Fruit fly (Drosophila melanogaster) whole organism: ENCODE measurements around the gene CG13654.

Experiments
- CG8478 ChIP-seq: fragments of >200 bp; optimal IDR thresholded peaks from 2 replicates; lab custom pipeline; 2018; ENCODE audit warnings: inconsistent platforms
- Dll ChIP-seq: fragments of >200 bp; optimal IDR thresholded peaks from 2 replicates; lab custom pipeline; 2017
- EcR ChIP-seq, 2 experiments: fragments of >200 bp; optimal IDR thresholded peaks; 2 replicates each; lab custom pipeline; 2017; ENCODE audit warnings: missing biosample characterization in 2 of 2, missing genetic modification characterization in 2 of 2, missing genetic modification reagents in 2 of 2
- pan ChIP-seq: fragments of >200 bp; optimal IDR thresholded peaks from 2 replicates; lab custom pipeline; 2017
- psq ChIP-seq: fragments of >200 bp; optimal IDR thresholded peaks from 2 replicates; lab custom pipeline; 2017
- usp ChIP-seq: fragments of >200 bp; optimal IDR thresholded peaks from 2 replicates; lab custom pipeline; 2017; ENCODE audit warnings: missing biosample characterization, missing genetic modification characterization, mixed read lengths

The CG13654 gene

DNA sequence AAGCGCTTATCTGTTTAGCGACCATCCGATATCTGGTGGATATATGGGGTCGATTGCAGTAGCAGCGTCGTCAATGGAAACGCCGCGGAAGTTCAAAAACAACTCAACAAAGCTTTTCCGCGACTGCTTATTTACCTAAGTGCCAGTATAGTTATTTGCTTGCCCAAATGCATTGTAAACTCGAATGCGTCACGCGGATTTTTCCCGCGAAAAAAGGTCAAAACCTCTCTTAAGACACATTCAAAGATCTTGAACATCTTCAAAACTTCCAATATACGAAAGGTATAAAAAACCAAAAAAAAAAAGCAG, 9.1 kb downstream of the CG13654 start:
- no peak for TF ChIP-seq usp (GFP tag; lab: Kevin White, UChicago)

DNA sequence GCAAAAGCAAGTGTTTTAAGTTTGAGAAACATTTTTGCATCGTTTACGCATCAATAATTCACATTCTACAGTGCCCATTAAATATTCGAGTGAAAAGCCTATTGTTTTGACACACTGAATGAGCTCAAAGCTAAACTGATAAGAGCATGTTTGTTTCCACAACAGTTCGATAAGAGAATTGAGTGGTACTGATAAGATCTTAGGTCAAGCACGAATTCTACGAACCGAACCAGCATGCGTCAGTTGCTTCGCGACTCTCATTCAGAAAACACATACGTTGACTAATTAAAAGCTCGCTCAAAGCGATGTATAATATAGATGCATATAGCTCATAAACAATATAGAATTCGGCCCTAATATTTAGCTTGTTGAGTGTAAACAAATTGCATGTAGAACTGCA, 9.6 kb downstream of the CG13654 start:
- TF ChIP-seq EcR (GFP tag; optimal IDR thresholded peaks at IDR 0.05; lab: Kevin White, UChicago), result no peak
- no peak for TF ChIP-seq usp (GFP tag; lab: Kevin White, UChicago)
- no peak for TF ChIP-seq pan (lab: Kevin White, UChicago)
- no peak for TF ChIP-seq psq (lab: Kevin White, UChicago)
- no peak for TF ChIP-seq CG8478 (lab: Kevin White, UChicago)
- no peak for TF ChIP-seq Dll (lab: Kevin White, UChicago)

DNA sequence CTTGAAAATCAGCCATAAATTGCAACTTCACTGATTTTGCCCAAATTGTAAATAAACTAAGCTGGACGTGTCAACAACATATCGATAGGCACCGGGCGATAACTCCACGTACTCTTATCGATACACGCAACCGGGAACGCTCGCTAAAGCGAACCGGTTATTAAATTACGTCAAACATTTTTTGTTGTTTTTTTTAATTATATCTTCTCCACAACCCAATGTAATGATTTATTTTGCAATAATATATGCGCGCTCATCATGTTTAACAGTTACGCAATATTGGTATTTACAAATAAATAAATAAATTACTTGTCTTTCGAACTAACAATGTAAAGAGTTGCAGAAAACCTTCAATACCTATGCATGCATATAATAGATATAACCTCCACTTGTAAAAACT, 15.5 kb downstream of the CG13654 start, which contains the start of gene Saysd1:
Gene Saysd1, minus strand, starts transcription at position 66 of the 400 bp plus-strand sequence.
- no peak for TF ChIP-seq Dll (lab: Kevin White, UChicago)
- TF ChIP-seq usp (GFP tag; lab: Kevin White, UChicago), result no peak
- no peak for TF ChIP-seq EcR (GFP tag; optimal IDR thresholded peaks at IDR 0.05; lab: Kevin White, UChicago)
- TF ChIP-seq pan (lab: Kevin White, UChicago), result no peak
- no peak for TF ChIP-seq CG8478 (lab: Kevin White, UChicago)
- TF ChIP-seq psq (lab: Kevin White, UChicago), result no peak

DNA sequence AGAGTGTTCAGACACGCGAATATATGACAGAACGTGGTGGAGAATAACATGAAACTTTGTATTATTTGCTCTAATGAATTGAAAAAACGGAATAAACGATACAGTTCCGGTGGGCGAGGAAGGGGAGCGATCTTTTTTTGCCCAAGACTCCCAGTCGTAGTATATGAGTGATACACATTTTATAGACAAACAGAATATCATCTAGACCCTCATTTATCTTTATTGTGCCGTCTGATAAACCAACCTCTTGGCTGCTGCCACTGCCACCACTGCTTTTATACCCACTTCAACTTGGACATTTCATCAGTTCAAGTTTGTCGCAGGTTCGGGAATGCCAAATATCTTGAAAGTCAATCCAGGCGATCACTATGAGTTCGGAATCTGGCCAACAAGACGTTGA, 16.4 kb downstream of the CG13654 start, which contains the start of gene CG31106:
Gene CG31106, plus strand, starts transcription at position 301 of the 400 bp plus-strand sequence.
- TF ChIP-seq pan (lab: Kevin White, UChicago) (no peak), psq (lab: Kevin White, UChicago) (no peak), Dll (lab: Kevin White, UChicago) (no peak), EcR (GFP tag; optimal IDR thresholded peaks at IDR 0.05; lab: Kevin White, UChicago) (no peak), CG8478 (lab: Kevin White, UChicago) (no peak), usp (GFP tag; lab: Kevin White, UChicago) (no peak)

DNA sequence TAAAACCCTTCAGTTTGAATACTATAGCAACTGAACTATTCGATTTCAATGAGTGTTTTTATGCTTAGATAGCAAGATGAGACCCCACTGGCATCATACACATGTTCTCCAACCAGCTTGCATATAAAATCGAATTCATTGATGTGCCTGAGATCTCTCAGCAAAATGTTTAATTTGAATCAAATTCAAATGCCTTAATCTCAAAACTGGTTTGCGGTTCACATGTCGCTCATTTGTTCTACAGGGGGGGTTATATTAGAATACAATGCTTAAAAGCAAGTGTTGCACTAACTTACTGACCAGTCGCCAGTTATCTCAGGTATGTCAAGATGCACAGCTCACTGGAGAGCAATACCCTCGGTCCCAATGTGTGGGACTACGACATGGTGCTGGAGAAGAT, 19.4 kb downstream of the CG13654 start, which contains the start of gene CG31103:
Gene CG31103, plus strand, starts transcription at position 301 of the 400 bp plus-strand sequence.
- no peak for TF ChIP-seq pan (lab: Kevin White, UChicago)
- no peak for TF ChIP-seq Dll (lab: Kevin White, UChicago)
- TF ChIP-seq psq (lab: Kevin White, UChicago), result no peak
- TF ChIP-seq CG8478 (lab: Kevin White, UChicago), result no peak
- TF ChIP-seq EcR (GFP tag; optimal IDR thresholded peaks at IDR 0.05; lab: Kevin White, UChicago), result no peak
- TF ChIP-seq usp (GFP tag; lab: Kevin White, UChicago), result no peak

DNA sequence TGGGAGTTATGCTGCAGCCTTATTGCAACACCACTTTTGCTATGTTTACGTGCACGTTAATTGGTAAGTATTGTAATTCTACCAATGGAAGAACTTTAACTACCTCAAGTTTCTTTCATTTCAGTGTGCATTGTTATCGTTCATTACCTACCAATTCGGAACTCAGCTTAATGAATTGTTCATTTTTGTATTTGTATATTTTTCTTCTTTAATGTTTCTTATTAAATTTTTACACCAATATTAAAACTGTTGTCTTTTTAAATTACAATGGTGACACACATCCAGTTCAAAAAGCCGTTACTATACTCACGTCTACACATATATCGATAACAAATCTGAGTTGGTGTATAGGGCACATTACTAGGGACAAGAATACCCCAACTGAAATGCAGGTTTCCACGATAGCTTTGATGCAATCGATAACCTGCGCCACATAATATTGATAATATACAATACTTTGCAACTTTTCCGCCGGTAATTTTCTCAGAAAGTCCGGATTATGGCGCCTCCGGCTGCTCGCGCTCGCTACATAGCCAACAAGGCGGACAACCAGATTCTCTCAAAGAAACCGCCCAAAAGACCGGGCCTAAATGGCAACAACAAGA, 21.7 kb downstream of the CG13654 start, which contains the start of gene Alg9:
Gene Alg9, plus strand, starts transcription at position 387 of the 605 bp plus-strand sequence.
- TF ChIP-seq EcR (GFP tag; optimal IDR thresholded peaks at IDR 0.05; lab: Kevin White, UChicago), result no peak
- no peak for TF ChIP-seq usp (GFP tag; lab: Kevin White, UChicago)
- no peak for TF ChIP-seq psq (lab: Kevin White, UChicago)
- TF ChIP-seq pan (lab: Kevin White, UChicago), result no peak
- no peak for TF ChIP-seq Dll (lab: Kevin White, UChicago)
- TF ChIP-seq CG8478 (lab: Kevin White, UChicago), result no peak

DNA sequence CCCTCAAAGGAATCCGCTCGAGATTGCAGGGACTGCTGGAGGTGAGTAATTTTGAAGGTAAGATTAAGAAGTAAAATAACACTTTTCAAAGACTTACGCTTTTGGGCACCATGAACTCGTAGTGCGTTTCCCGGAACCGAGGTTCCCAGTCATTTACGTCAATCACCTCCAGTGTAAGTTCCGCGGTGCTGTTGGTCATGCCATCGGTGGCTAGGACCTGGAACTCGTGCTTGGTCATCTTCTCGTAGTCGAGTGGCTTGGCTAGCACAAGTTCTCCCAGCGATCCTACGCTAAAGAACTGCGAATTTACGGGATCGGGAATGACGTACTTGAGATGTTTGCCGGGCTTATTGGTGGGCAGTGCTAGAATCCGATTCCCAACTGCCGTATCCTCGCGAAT, 25.9 kb downstream of the CG13654 start:
- TF ChIP-seq usp (GFP tag; lab: Kevin White, UChicago), result no peak
- no peak for TF ChIP-seq pan (lab: Kevin White, UChicago)
- TF ChIP-seq EcR (GFP tag; optimal IDR thresholded peaks at IDR 0.05; lab: Kevin White, UChicago), result no peak
- no peak for TF ChIP-seq Dll (lab: Kevin White, UChicago)
- no peak for TF ChIP-seq CG8478 (lab: Kevin White, UChicago)
- no peak for TF ChIP-seq psq (lab: Kevin White, UChicago)

DNA sequence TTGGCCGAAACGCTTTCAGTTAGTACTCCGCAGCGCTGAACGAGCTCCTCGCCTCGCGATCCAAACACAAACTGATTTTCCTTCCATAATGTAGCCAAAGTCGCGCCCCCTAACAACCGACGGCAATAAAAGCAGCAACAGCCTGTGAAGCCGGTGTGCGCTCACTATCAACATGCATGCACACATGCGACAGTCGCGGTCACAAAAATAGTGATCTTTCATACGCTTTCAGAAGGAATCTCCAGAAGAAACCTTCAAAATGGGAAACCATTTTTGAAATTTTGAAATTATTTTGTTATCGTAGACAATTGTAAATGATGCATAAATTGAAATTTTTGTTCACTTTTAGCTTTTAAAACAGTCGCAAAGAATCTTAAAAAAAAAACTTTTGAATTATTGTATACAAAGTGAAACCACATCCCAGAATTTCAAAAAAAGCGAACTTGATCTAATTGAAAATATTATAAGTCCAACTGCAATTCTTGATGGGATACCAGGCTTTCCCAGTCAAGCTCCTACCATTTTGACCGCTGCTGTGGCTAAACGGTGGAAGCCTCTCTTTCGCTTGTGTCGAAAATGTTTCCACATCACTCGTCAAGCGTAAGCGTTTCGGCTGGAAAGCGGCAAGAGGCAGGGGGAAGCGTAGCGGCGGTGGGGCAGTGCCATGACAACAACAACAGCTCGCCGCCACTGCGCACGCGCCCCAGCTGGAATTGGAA, 32.8 kb downstream of the CG13654 start, which contains the start of gene Cad96Cb:
Gene Cad96Cb, minus strand, starts transcription at position 51 of the 719 bp plus-strand sequence.
- TF ChIP-seq usp (GFP tag; lab: Kevin White, UChicago) (no peak), pan (lab: Kevin White, UChicago) (no peak), Dll (lab: Kevin White, UChicago) (no peak), CG8478 (lab: Kevin White, UChicago) (no peak), EcR (GFP tag; optimal IDR thresholded peaks at IDR 0.05; lab: Kevin White, UChicago) (no peak), psq (lab: Kevin White, UChicago) (no peak)

DNA sequence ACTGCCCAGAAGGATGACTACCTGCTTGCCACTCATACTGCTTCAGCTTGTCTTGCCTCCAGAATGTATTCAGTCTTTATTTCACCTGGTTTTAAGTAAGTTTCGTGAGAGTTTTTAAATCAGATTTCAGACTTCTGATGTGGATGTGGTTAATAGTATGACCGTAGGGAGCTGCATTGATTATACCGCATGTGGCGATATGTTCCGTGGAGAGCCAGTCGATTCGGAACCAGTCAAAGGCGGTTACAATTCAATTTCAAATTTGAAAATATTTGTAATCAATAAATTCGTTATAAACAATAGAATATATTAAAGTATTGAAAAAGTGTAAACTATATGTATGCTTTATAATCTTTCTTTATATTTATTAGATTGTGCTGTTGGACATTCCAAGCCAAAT, 35.7 kb downstream of the CG13654 start, which contains the start of gene Sil1:
Gene Sil1, minus strand, starts transcription at position 168 of the 400 bp plus-strand sequence.
- no peak for TF ChIP-seq EcR (GFP tag; optimal IDR thresholded peaks at IDR 0.05; lab: Kevin White, UChicago)
- no peak for TF ChIP-seq CG8478 (lab: Kevin White, UChicago)
- TF ChIP-seq pan (lab: Kevin White, UChicago), result no peak
- no peak for TF ChIP-seq psq (lab: Kevin White, UChicago)

DNA sequence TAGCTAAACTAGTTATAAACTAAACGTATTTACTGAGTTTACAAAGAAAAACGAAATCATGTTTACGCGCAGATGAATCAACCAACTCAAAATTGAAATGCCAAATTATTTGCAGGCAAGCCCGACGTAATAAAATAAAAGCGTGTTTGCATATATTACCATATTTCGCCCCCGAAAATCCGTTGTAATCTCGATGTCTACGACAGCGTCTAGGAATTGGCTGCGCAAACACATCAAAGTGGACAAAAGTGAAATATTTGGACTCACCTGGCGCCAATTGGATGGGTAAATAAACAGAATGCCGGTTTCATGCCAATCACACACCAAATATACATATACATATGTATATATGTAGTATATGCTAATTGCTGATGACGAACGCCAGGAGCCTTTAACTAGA, 36.5 kb downstream of the CG13654 start:
- TF ChIP-seq psq (lab: Kevin White, UChicago) (no peak), pan (lab: Kevin White, UChicago) (no peak), CG8478 (lab: Kevin White, UChicago) (no peak), EcR (GFP tag; optimal IDR thresholded peaks at IDR 0.05; lab: Kevin White, UChicago) (no peak), Dll (lab: Kevin White, UChicago) (no peak), usp (GFP tag; lab: Kevin White, UChicago) (no peak)

DNA sequence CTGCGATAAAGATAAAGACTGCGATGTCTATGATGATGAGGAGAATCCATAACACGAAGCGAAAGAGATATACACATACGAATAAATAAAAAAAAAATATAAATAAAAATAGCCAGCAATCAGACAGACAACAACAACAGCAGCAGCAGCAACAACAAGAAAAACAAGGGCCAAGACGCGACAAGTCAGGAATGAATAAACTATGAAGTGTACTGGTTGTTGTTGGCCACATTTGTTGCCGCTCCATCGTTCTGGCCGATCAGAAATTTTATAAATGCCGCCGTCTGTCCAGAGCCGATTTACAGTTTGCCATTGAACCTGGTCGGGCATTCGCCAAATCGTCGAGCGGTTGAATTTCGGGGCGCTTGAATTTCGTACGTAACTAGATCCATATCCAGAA, 37.7 kb downstream of the CG13654 start, which contains the start of gene Jhbp7:
Gene Jhbp7, plus strand, starts transcription at position 301 of the 400 bp plus-strand sequence.
- TF ChIP-seq CG8478 (lab: Kevin White, UChicago) (no peak), pan (lab: Kevin White, UChicago) (no peak), psq (lab: Kevin White, UChicago) (no peak), Dll (lab: Kevin White, UChicago) (no peak), EcR (GFP tag; optimal IDR thresholded peaks at IDR 0.05; lab: Kevin White, UChicago) (no peak), usp (GFP tag; lab: Kevin White, UChicago) (no peak)
